Fruit fly (Drosophila melanogaster): ENCODE measurements around the gene CG17593.

The CG17593 gene

dm6 chr2L:3480443-3480839 lies 34.2 kb upstream of the CG17593 start:
- TF ChIP-seq Mio (GFP tag; optimal IDR thresholded peaks at IDR 0.05) (no peak), Myc (optimal IDR thresholded peaks at IDR 0.05) (peak; percentile 91), Hnf4 (GFP tag; optimal IDR thresholded peaks at IDR 0.05) (peak; percentile 27), brk (GFP tag; optimal IDR thresholded peaks at IDR 0.05) (peak; percentile 25)

DNA sequence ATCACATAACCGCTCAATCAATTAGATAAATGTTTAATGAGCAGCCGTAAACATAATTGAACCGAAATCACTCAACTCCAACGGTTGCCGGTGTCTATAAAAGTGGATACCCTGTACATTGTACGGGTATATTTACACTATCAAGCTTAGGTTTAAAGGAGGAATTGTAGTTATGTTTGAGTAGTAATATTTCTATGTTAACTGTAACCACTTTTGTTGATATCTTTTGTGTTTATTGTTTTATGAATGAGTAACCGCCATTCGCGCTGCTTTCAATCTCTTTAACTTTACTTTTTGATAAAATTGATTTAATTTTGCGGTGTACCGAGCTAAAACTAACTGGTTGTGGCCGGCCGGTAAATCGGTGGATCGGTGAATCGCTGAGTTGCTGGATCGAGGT lies 32.6 kb upstream of the CG17593 start:
- no peak for TF ChIP-seq psq (GFP tag; optimal IDR thresholded peaks at IDR 0.05)
- TF ChIP-seq Sp1 (GFP tag; optimal IDR thresholded peaks at IDR 0.05), result no peak
- no peak for TF ChIP-seq N (GFP tag; optimal IDR thresholded peaks at IDR 0.05)
- TF ChIP-seq lola (GFP tag; optimal IDR thresholded peaks at IDR 0.05), result no peak
- no peak for TF ChIP-seq OdsH (GFP tag; optimal IDR thresholded peaks at IDR 0.05)
- TF ChIP-seq pan (optimal IDR thresholded peaks at IDR 0.05), result no peak

dm6 chr2L:3482712-3483111 lies 32.0 kb upstream of the CG17593 start:
- TF ChIP-seq Hnf4 (GFP tag; optimal IDR thresholded peaks at IDR 0.05) (no peak), lola (GFP tag; optimal IDR thresholded peaks at IDR 0.05) (no peak), Sp1 (GFP tag; optimal IDR thresholded peaks at IDR 0.05) (peak; percentile 18), woc (GFP tag; optimal IDR thresholded peaks at IDR 0.05) (no peak), rgr (GFP tag; optimal IDR thresholded peaks at IDR 0.05) (no peak), HLH106 (tag; optimal IDR thresholded peaks at IDR 0.05) (peak; percentile 19), CrebA (GFP tag; optimal IDR thresholded peaks at IDR 0.05; ENCODE audit: borderline replicate concordance) (no peak), CG32264 (GFP tag; optimal IDR thresholded peaks at IDR 0.05) (no peak), OdsH (GFP tag; optimal IDR thresholded peaks at IDR 0.05) (no peak), CG9705 (GFP tag; optimal IDR thresholded peaks at IDR 0.05) (no peak), Rel (GFP tag; optimal IDR thresholded peaks at IDR 0.05) (no peak), Rel (tag; optimal IDR thresholded peaks at IDR 0.05) (no peak), usp (GFP tag; optimal IDR thresholded peaks at IDR 0.05) (no peak), Dif (GFP tag; optimal IDR thresholded peaks at IDR 0.05; ENCODE audit: partially characterized antibody) (no peak)

- TF ChIP-seq rgr (GFP tag; optimal IDR thresholded peaks at IDR 0.05) (no peak), woc (GFP tag; optimal IDR thresholded peaks at IDR 0.05) (no peak), br (GFP tag; optimal IDR thresholded peaks at IDR 0.05) (no peak), pan (optimal IDR thresholded peaks at IDR 0.05) (no peak), Sp1 (GFP tag; optimal IDR thresholded peaks at IDR 0.05) (no peak), dmrt93B (GFP tag; optimal IDR thresholded peaks at IDR 0.05) (no peak), GATAd (GFP tag; optimal IDR thresholded peaks at IDR 0.05) (no peak), HLH106 (tag; optimal IDR thresholded peaks at IDR 0.05) (no peak), Hr83 (GFP tag; optimal IDR thresholded peaks at IDR 0.05; ENCODE audit: poor library complexity, severe bottlenecking) (no peak), Dif (GFP tag; optimal IDR thresholded peaks at IDR 0.05; ENCODE audit: partially characterized antibody) (no peak), brk (GFP tag; optimal IDR thresholded peaks at IDR 0.05) (no peak), lola (GFP tag; optimal IDR thresholded peaks at IDR 0.05) (no peak)
Measured at dm6 chr2L:3483672-3484071, 31.0 kb upstream of the CG17593 start.

DNA sequence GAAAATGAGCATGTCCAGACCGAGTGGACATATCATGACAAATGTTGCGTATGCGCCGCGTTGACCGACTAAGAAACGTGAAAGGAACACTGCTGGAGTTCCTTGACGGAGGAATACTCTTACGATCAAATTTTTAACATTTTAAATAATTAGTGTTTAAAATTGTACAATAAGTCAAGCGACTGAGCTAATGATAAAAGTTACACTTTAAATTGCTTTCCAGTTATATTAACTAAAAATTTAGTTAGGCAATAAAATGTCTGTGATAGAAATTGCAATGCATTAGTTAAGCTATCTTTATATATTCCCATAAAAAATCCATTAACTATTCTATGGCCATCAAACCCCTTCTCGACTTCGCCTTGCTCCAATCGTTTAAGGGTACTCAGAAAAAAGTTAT lies 29.9 kb upstream of the CG17593 start:
- TF ChIP-seq dmrt93B (GFP tag; optimal IDR thresholded peaks at IDR 0.05) (no peak), Rel (GFP tag; optimal IDR thresholded peaks at IDR 0.05) (no peak), Rel (tag; optimal IDR thresholded peaks at IDR 0.05) (no peak), Hr78 (GFP tag; optimal IDR thresholded peaks at IDR 0.05) (no peak)

- TF ChIP-seq psq (GFP tag; optimal IDR thresholded peaks at IDR 0.05), result no peak
- no peak for TF ChIP-seq CrebA (GFP tag; optimal IDR thresholded peaks at IDR 0.05; ENCODE audit: borderline replicate concordance)
- no peak for TF ChIP-seq brk (GFP tag; optimal IDR thresholded peaks at IDR 0.05)
- TF ChIP-seq sv (GFP tag; optimal IDR thresholded peaks at IDR 0.05), result no peak
- TF ChIP-seq dmrt93B (GFP tag; optimal IDR thresholded peaks at IDR 0.05), result no peak
- no peak for TF ChIP-seq pan (optimal IDR thresholded peaks at IDR 0.05)
- no peak for TF ChIP-seq tai (GFP tag; optimal IDR thresholded peaks at IDR 0.05)
Measured at dm6 chr2L:3485506-3485905, 29.2 kb upstream of the CG17593 start.

dm6 chr2L:3490971-3491370 lies 23.7 kb upstream of the CG17593 start, which contains the start of gene CG15414:
Gene CG15414 (minus strand): TSS chr2L:3491071.
- TF ChIP-seq Dfd (GFP tag; optimal IDR thresholded peaks at IDR 0.05) (no peak), br (GFP tag; optimal IDR thresholded peaks at IDR 0.05) (no peak)
